Worm (Caenorhabditis elegans) whole organism, midembryonic: ENCODE results near the gene srh-39.

Source experiments
- T22C8.4 ChIP-seq: fragments of 200-800 bp; sonication (Bioruptor generic); IDR thresholded peaks from 2 replicates; pipeline ENCODE4 v1.3.6; 2022; ENCODE audit warnings: missing genetic modification characterization, missing compliant biosample characterization
- cog-1 ChIP-seq: sonication (generic microtip); optimal IDR thresholded peaks from 2 replicates; lab custom pipeline; 2016; ENCODE audit warnings: missing genetic modification characterization, missing compliant biosample characterization
- flt-1 ChIP-seq: fragments of 200-800 bp; sonication (Bioruptor generic); IDR thresholded peaks from 2 replicates; pipeline ENCODE4 v1.3.6; 2022; ENCODE audit warnings: missing genetic modification characterization, missing compliant biosample characterization
- klf-2 ChIP-seq: fragments of 200-800 bp; sonication (Bioruptor generic); conservative IDR thresholded peaks from 2 replicates; pipeline ENCODE4 v1.3.6; 2022; ENCODE audit warnings: missing genetic modification reagents, missing genetic modification characterization, missing compliant biosample characterization
- med-1 ChIP-seq: sonication (generic microtip); optimal IDR thresholded peaks from 2 replicates; lab custom pipeline; 2017; ENCODE audit warnings: missing genetic modification characterization, mild to moderate bottlenecking, missing compliant biosample characterization, antibody characterized with exemption, missing genetic modification reagents; ENCODE audit not compliant: insufficient read depth
- ref-1 ChIP-seq: fragments of 200-800 bp; sonication (Bioruptor generic); conservative IDR thresholded peaks from 2 replicates; pipeline ENCODE4 v1.3.6; 2022; ENCODE audit warnings: missing genetic modification reagents, missing genetic modification characterization, missing compliant biosample characterization
- tab-1 ChIP-seq: fragments of 200-800 bp; sonication (Bioruptor generic); IDR thresholded peaks from 2 replicates; pipeline ENCODE4 v1.3.6; 2022; ENCODE audit warnings: missing genetic modification characterization, missing compliant biosample characterization
- ztf-23 ChIP-seq: fragments of 200-800 bp; sonication (Bioruptor generic); IDR thresholded peaks from 2 replicates; pipeline ENCODE4 v1.3.6; 2022; ENCODE audit warnings: missing genetic modification reagents, missing genetic modification characterization, missing compliant biosample characterization
- ztf-29 ChIP-seq: fragments of 200-800 bp; sonication (Bioruptor generic); IDR thresholded peaks from 2 replicates; pipeline ENCODE4 v1.3.6; 2022; ENCODE audit warnings: missing genetic modification reagents, missing genetic modification characterization, missing compliant biosample characterization

Gene srh-39

ce11 chrII:7808153-7808552, 42.8 kb upstream of the srh-39 start:
- no peak for TF ChIP-seq cog-1 (tag; lab: Kevin White, UChicago)
- no peak for TF ChIP-seq T22C8.4 (GFP tag; lab: Robert Waterston, UW)
- TF ChIP-seq klf-2 (GFP tag; lab: Robert Waterston, UW): no peak
- TF ChIP-seq tab-1 (GFP tag; lab: Robert Waterston, UW): no peak
- TF ChIP-seq flt-1: no peak
- TF ChIP-seq ztf-29 (GFP tag; lab: Robert Waterston, UW): no peak
- TF ChIP-seq ref-1: no peak
- TF ChIP-seq med-1 (GFP tag; lab: Kevin White, UChicago): no peak
- no peak for TF ChIP-seq ztf-23 (GFP tag; lab: Robert Waterston, UW)

DNA sequence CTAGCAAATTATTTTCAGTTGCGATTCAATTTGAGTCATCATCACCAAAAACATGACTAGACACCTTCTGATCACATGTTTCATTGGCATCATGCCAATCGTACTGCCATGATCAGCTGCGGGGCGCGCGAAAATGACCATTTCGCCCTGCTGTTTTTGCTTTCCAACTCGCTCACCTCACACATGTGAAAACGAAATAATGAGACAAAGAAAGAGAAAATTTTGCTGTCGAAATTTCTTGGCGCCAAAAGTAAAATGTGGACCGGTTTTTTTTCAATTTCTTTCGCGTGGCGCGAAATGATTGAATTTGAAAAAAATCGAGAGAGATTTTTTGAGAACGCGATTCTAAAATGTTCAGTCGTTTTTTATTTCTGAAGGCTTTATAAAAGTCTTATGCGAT, 41.5 kb upstream of the srh-39 start:
- TF ChIP-seq med-1 (GFP tag; lab: Kevin White, UChicago): no peak
- no peak for TF ChIP-seq ref-1
- TF ChIP-seq flt-1: no peak

- no peak for TF ChIP-seq med-1 (GFP tag; lab: Kevin White, UChicago)
- TF ChIP-seq cog-1 (tag; lab: Kevin White, UChicago): no peak
- TF ChIP-seq ztf-23 (GFP tag; lab: Robert Waterston, UW): no peak
- TF ChIP-seq ref-1: no peak
- no peak for TF ChIP-seq klf-2 (GFP tag; lab: Robert Waterston, UW)
- no peak for TF ChIP-seq T22C8.4 (GFP tag; lab: Robert Waterston, UW)
- no peak for TF ChIP-seq ztf-29 (GFP tag; lab: Robert Waterston, UW)
- TF ChIP-seq tab-1 (GFP tag; lab: Robert Waterston, UW): no peak
- TF ChIP-seq flt-1: no peak
These were observed 40.7 kb upstream of the srh-39 start for ce11 chrII:7806054-7806453.

ce11 chrII:7803174-7803573, 37.8 kb upstream of the srh-39 start:
- TF ChIP-seq ztf-29 (GFP tag; lab: Robert Waterston, UW) (no peak), ref-1 (no peak), cog-1 (tag; lab: Kevin White, UChicago) (no peak), med-1 (GFP tag; lab: Kevin White, UChicago) (no peak), tab-1 (GFP tag; lab: Robert Waterston, UW) (no peak), flt-1 (no peak), ztf-23 (GFP tag; lab: Robert Waterston, UW) (no peak), klf-2 (GFP tag; lab: Robert Waterston, UW) (no peak), T22C8.4 (GFP tag; lab: Robert Waterston, UW) (no peak)

DNA sequence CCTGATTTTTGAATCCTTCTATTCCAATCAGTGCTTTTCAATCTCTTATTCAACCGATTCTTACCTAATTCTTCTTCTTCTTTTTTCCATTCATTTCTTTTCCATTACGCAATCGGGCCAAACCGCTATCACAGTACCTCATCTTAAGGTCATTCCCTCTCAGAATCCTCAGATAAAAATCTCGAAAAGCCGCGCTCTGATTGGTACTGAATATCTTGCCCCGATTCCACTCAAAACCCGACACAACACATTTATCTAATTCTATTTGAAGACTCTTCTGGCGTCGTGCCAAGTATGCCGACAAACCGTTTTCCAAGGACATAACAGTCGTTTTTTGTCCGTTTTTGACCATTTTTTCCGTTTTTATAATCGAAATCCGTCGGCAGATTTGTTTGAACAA, 36.5 kb upstream of the srh-39 start:
- TF ChIP-seq med-1 (GFP tag; lab: Kevin White, UChicago) (no peak), klf-2 (GFP tag; lab: Robert Waterston, UW) (no peak), flt-1 (no peak), T22C8.4 (GFP tag; lab: Robert Waterston, UW) (no peak), ztf-23 (GFP tag; lab: Robert Waterston, UW) (no peak)

- no peak for TF ChIP-seq tab-1 (GFP tag; lab: Robert Waterston, UW)
- TF ChIP-seq med-1 (GFP tag; lab: Kevin White, UChicago): no peak
These were observed 35.9 kb upstream of the srh-39 start for ce11 chrII:7801255-7801654.

ce11 chrII:7795299-7795698, 29.9 kb upstream of the srh-39 start:
- no peak for TF ChIP-seq ztf-29 (GFP tag; lab: Robert Waterston, UW)
- no peak for TF ChIP-seq klf-2 (GFP tag; lab: Robert Waterston, UW)

ce11 chrII:7794222-7794621, 28.9 kb upstream of the srh-39 start, which contains the start of gene glr-4:
TSS of gene glr-4 (minus strand) at chrII:7794322.
- TF ChIP-seq cog-1 (tag; lab: Kevin White, UChicago) (no peak), tab-1 (GFP tag; lab: Robert Waterston, UW) (no peak), T22C8.4 (GFP tag; lab: Robert Waterston, UW) (no peak), ztf-23 (GFP tag; lab: Robert Waterston, UW) (no peak)

ce11 chrII:7792514-7792913, 27.2 kb upstream of the srh-39 start:
- no peak for TF ChIP-seq ztf-23 (GFP tag; lab: Robert Waterston, UW)
- TF ChIP-seq flt-1: no peak
- no peak for TF ChIP-seq tab-1 (GFP tag; lab: Robert Waterston, UW)
- no peak for TF ChIP-seq klf-2 (GFP tag; lab: Robert Waterston, UW)
- TF ChIP-seq T22C8.4 (GFP tag; lab: Robert Waterston, UW): no peak
- no peak for TF ChIP-seq ztf-29 (GFP tag; lab: Robert Waterston, UW)
- TF ChIP-seq med-1 (GFP tag; lab: Kevin White, UChicago): no peak

DNA sequence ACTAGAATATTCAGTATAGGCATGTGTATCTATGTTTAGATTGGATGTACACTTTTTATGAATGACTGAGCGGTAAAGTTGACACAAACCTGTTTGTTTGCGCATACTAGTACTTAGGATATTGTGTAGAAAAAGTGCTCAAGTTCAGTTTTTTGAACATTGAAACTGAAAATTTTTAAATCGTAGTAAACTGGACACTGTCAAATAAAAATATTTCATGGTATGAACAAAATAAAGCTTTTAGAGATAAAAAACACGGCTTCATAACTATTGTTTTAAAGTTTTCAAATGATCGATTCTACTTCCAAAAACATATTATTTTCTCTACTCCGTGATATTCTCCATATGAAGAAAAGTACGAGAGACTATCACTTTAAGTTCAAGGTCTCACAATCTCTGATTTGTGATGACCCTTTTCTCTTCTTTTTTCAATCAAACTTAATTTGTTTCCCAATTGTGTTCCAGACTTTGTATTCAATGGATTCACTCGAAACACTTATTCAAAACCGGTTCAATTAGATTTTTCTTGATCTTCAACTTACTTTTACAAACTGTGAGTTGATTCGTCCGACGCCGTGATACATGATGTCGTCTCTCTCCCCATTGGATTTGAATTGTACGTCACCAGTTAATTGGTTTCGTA, 26.2 kb upstream of the srh-39 start:
- TF ChIP-seq T22C8.4 (GFP tag; lab: Robert Waterston, UW) (no peak), flt-1 (no peak), ztf-29 (GFP tag; lab: Robert Waterston, UW) (no peak), ref-1 (no peak), tab-1 (GFP tag; lab: Robert Waterston, UW) (no peak), klf-2 (GFP tag; lab: Robert Waterston, UW) (no peak), ztf-23 (GFP tag; lab: Robert Waterston, UW) (no peak), med-1 (GFP tag; lab: Kevin White, UChicago) (no peak), cog-1 (tag; lab: Kevin White, UChicago) (no peak)
